Worm (Caenorhabditis elegans) whole organism, L1 larva: ENCODE measurements around the gene ctsa-3.1.

ENCODE experiments used
- C04F5.9 ChIP-seq: sonication (generic microtip); optimal IDR thresholded peaks from 2 replicates; lab custom pipeline; 2016; ENCODE audit warnings: missing genetic modification characterization, missing compliant biosample characterization
- F16B12.6 ChIP-seq: fragments of 150-350 bp; optimal IDR thresholded peaks from 2 replicates; lab custom pipeline; 2014; ENCODE audit warnings: missing biosample characterization, missing genetic modification characterization
- aly-2 ChIP-seq: fragments of 150-350 bp; optimal IDR thresholded peaks from 2 replicates; lab custom pipeline; 2014; ENCODE audit warnings: missing biosample characterization, missing genetic modification characterization
- blmp-1 ChIP-seq: fragments of 150-350 bp; optimal IDR thresholded peaks from 2 replicates; lab custom pipeline; 2014; ENCODE audit warnings: missing biosample characterization, missing genetic modification characterization
- ceh-82 ChIP-seq, 3 experiments: fragments of 150-350 bp in 1 of 3; sonication (generic microtip) in 2 of 3; optimal IDR thresholded peaks; 2 replicates each; lab custom pipeline; 2014 to 2017; ENCODE audit warnings: missing biosample characterization in 3 of 3, missing genetic modification characterization in 3 of 3
- ceh-88 ChIP-seq: fragments of 200-800 bp; sonication (Bioruptor generic); IDR thresholded peaks from 2 replicates; pipeline ENCODE4 v1.3.6; 2022; ENCODE audit warnings: missing genetic modification characterization, missing compliant biosample characterization
- dpl-1 ChIP-seq, 3 experiments: fragments of 150-350 bp in 2 of 3; sonication (generic microtip) in 1 of 3; optimal IDR thresholded peaks; 2 replicates each; lab custom pipeline; 2014 to 2017; ENCODE audit warnings: missing biosample characterization in 3 of 3, missing genetic modification characterization in 3 of 3, missing genetic modification reagents in 3 of 3
- egl-13 ChIP-seq: sonication (generic microtip); optimal IDR thresholded peaks from 2 replicates; lab custom pipeline; 2016; ENCODE audit warnings: missing genotype, missing genetic modification reagents, missing genetic modification characterization, missing compliant biosample characterization
- egl-27 ChIP-seq, 2 experiments: fragments of 150-350 bp in 1 of 2; sonication (generic microtip); optimal IDR thresholded peaks; 3 replicates each; lab custom pipeline; 2017 to 2018; ENCODE audit warnings: missing biosample characterization in 2 of 2, missing genetic modification characterization in 2 of 2, missing genetic modification reagents in 2 of 2
- elt-2 ChIP-seq: sonication (generic microtip); optimal IDR thresholded peaks from 2 replicates; lab custom pipeline; 2016; ENCODE audit warnings: missing genetic modification characterization, mild to moderate bottlenecking, inconsistent platforms, missing compliant biosample characterization, missing genetic modification reagents
- elt-3 ChIP-seq, 6 experiments: fragments of 150-350 bp in 1 of 6; sonication (generic microtip); optimal IDR thresholded peaks; 2 replicates each; lab custom pipeline; 2017 to 2018; ENCODE audit warnings: missing biosample characterization in 6 of 6, missing genetic modification characterization in 6 of 6, inconsistent platforms in 1 of 6
- fkh-10 ChIP-seq: sonication (generic microtip); optimal IDR thresholded peaks from 2 replicates; lab custom pipeline; 2017; ENCODE audit warnings: missing biosample characterization, missing genetic modification reagents, missing genetic modification characterization
- grh-1 ChIP-seq: fragments of 200-800 bp; sonication (Bioruptor generic); IDR thresholded peaks from 2 replicates; pipeline ENCODE4 v1.3.6; 2022; ENCODE audit warnings: missing genetic modification reagents, missing genetic modification characterization, missing compliant biosample characterization
- hpl-2 ChIP-seq: fragments of 150-350 bp; optimal IDR thresholded peaks from 2 replicates; lab custom pipeline; 2014; ENCODE audit warnings: missing biosample characterization, missing genetic modification reagents, missing genetic modification characterization
- isw-1 ChIP-seq: fragments of 200-800 bp; sonication (Bioruptor generic); IDR thresholded peaks from 2 replicates; pipeline ENCODE4 v1.3.6; 2022; ENCODE audit warnings: missing genetic modification characterization, missing compliant biosample characterization
- jun-1 ChIP-seq: fragments of 150-350 bp; optimal IDR thresholded peaks from 2 replicates; lab custom pipeline; 2014; ENCODE audit warnings: missing biosample characterization, missing genetic modification reagents, missing genetic modification characterization
- lin-35 ChIP-seq, 2 experiments: fragments of 150-350 bp; optimal IDR thresholded peaks; 2 replicates each; lab custom pipeline; 2014; ENCODE audit warnings: missing biosample characterization in 2 of 2, missing genetic modification characterization in 2 of 2, missing genetic modification reagents in 2 of 2
- lir-3 ChIP-seq: sonication (generic microtip); optimal IDR thresholded peaks from 2 replicates; lab custom pipeline; 2016; ENCODE audit warnings: mild to moderate bottlenecking, missing genetic modification characterization, moderate library complexity, missing compliant biosample characterization; ENCODE audit not compliant: poor library complexity
- lsy-2 ChIP-seq, 2 experiments: fragments of 150-350 bp; optimal IDR thresholded peaks; 2 replicates each; lab custom pipeline; 2014; ENCODE audit warnings: missing biosample characterization in 2 of 2, missing genetic modification characterization in 2 of 2
- nhr-20 ChIP-seq: sonication (generic microtip); optimal IDR thresholded peaks from 2 replicates; lab custom pipeline; 2016; ENCODE audit warnings: mild to moderate bottlenecking, missing genetic modification characterization, missing compliant biosample characterization
- nhr-28 ChIP-seq: fragments of 150-350 bp; optimal IDR thresholded peaks from 2 replicates; lab custom pipeline; 2014; ENCODE audit warnings: missing biosample characterization, missing genetic modification characterization
- nhr-76 ChIP-seq: sonication (generic microtip); optimal IDR thresholded peaks from 2 replicates; lab custom pipeline; 2017; ENCODE audit warnings: missing biosample characterization, missing genetic modification characterization
- nhr-90 ChIP-seq: sonication (generic microtip); optimal IDR thresholded peaks from 2 replicates; lab custom pipeline; 2016; ENCODE audit warnings: mild to moderate bottlenecking, missing genetic modification characterization, missing compliant biosample characterization; ENCODE audit not compliant: poor library complexity
- pag-3 ChIP-seq: sonication (generic microtip); optimal IDR thresholded peaks from 2 replicates; lab custom pipeline; 2017; ENCODE audit warnings: missing genetic modification characterization, mild to moderate bottlenecking, missing compliant biosample characterization, antibody characterized with exemption, borderline replicate concordance; ENCODE audit not compliant: insufficient read depth
- pax-3 ChIP-seq: fragments of 200-800 bp; sonication (Bioruptor generic); optimal IDR thresholded peaks from 2 replicates; lab custom pipeline; 2018; ENCODE audit warnings: mild to moderate bottlenecking, missing genetic modification characterization, moderate library complexity, missing compliant biosample characterization
- pqm-1 ChIP-seq: sonication (generic microtip); optimal IDR thresholded peaks from 3 replicates; lab custom pipeline; 2017; ENCODE audit warnings: missing biosample characterization, missing genetic modification characterization
- swsn-7 ChIP-seq: sonication (generic microtip); optimal IDR thresholded peaks from 2 replicates; lab custom pipeline; 2016; ENCODE audit warnings: missing genetic modification characterization, missing compliant biosample characterization
- tbx-2 ChIP-seq: sonication (generic microtip); optimal IDR thresholded peaks from 2 replicates; lab custom pipeline; 2016; ENCODE audit warnings: missing genetic modification characterization, missing compliant biosample characterization
- tlp-1 ChIP-seq: fragments of 150-350 bp; optimal IDR thresholded peaks from 2 replicates; lab custom pipeline; 2014; ENCODE audit warnings: missing biosample characterization, missing genetic modification characterization
- unc-86 ChIP-seq: sonication (generic microtip); optimal IDR thresholded peaks from 2 replicates; lab custom pipeline; 2016; ENCODE audit warnings: missing genetic modification characterization, missing compliant biosample characterization
- ztf-11 ChIP-seq, 2 experiments: sonication (generic microtip); optimal IDR thresholded peaks; 2 replicates each; lab custom pipeline; 2016 to 2017; ENCODE audit warnings: missing genetic modification characterization in 2 of 2, missing biosample characterization in 1 of 2, missing compliant biosample characterization in 1 of 2
- ztf-4 ChIP-seq: fragments of 150-350 bp; optimal IDR thresholded peaks from 2 replicates; lab custom pipeline; 2014; ENCODE audit warnings: missing biosample characterization, missing genetic modification characterization

ctsa-3.1 gene

ce11 chrII:7183493-7184272, 49.0 kb upstream of the ctsa-3.1 start, which contains the start of gene pdl-1 (continued):
- peak in 1 of 2 experiments; percentile 3 for TF ChIP-seq ztf-11 (tag; optimal IDR thresholded peaks at IDR 0.05; lab: Kevin White, UChicago)
- TF ChIP-seq blmp-1 (tag; lab: Kevin White, UChicago) = peak; percentile 27
- TF ChIP-seq isw-1 (GFP tag; lab: Robert Waterston, UW) = peak; percentile 43
- TF ChIP-seq pqm-1 (tag; lab: Kevin White, UChicago) = no peak
- TF ChIP-seq grh-1 = peak; percentile 55; the same call in 1 of the 2 replicates
- TF ChIP-seq egl-27 (tag; optimal IDR thresholded peaks at IDR 0.05; lab: Kevin White, UChicago) = no peak
- peak; percentile 64 for TF ChIP-seq fkh-10 (GFP tag; lab: Kevin White, UChicago)
- TF ChIP-seq swsn-7 (tag; lab: Kevin White, UChicago) = peak; percentile 62
- TF ChIP-seq nhr-90 (tag; lab: Kevin White, UChicago) = no peak
- TF ChIP-seq dpl-1 (GFP tag; optimal IDR thresholded peaks at IDR 0.05; lab: Kevin White, UChicago) = peak in 2 of 3 experiments; percentile 34 to 43
- TF ChIP-seq pag-3 = no peak
- TF ChIP-seq ztf-4 (tag; lab: Kevin White, UChicago) = peak; percentile 75
- TF ChIP-seq tbx-2 (tag; lab: Kevin White, UChicago) = peak; percentile 65
- peak in 3 of 6 experiments; percentile 24 to 61 (median 58) for TF ChIP-seq elt-3 (tag; optimal IDR thresholded peaks at IDR 0.05; lab: Kevin White, UChicago)
- TF ChIP-seq jun-1 = peak; percentile 37

ce11 chrII:7186117-7186516, 46.5 kb upstream of the ctsa-3.1 start:
- TF ChIP-seq swsn-7 (tag; lab: Kevin White, UChicago) = no peak
- TF ChIP-seq lin-35 (GFP tag; optimal IDR thresholded peaks at IDR 0.05; lab: Kevin White, UChicago) = no peak
- TF ChIP-seq ztf-4 (tag; lab: Kevin White, UChicago) = no peak
- no peak for TF ChIP-seq nhr-76 (tag; lab: Kevin White, UChicago)
- TF ChIP-seq elt-2 (tag; lab: Kevin White, UChicago) = no peak
- no peak for TF ChIP-seq nhr-20

DNA sequence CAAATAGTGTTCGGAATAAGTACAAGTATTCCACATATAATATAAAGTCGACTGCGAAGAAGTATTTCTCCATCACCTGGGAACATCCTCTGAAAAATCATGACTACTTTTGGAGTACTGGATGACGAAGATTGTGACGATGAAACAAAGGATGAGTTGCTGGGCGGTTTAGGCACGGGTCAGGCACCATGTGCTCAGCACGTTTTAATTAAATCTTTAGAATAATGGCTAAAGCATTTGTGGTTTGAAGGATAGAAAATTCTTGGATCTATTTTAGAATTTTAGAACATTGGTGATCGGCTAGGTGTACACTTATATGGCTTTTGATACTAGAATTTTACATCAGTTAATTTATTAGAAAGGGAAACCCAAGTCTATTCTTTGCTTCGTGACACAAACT, 45.5 kb upstream of the ctsa-3.1 start, which contains the start of gene C27H5.6:
TSS of gene C27H5.6 (minus strand) at position 101 of the 400 bp plus-strand sequence.
- no peak for TF ChIP-seq egl-13
- peak; percentile 34 for TF ChIP-seq lir-3 (tag; lab: Kevin White, UChicago)

DNA sequence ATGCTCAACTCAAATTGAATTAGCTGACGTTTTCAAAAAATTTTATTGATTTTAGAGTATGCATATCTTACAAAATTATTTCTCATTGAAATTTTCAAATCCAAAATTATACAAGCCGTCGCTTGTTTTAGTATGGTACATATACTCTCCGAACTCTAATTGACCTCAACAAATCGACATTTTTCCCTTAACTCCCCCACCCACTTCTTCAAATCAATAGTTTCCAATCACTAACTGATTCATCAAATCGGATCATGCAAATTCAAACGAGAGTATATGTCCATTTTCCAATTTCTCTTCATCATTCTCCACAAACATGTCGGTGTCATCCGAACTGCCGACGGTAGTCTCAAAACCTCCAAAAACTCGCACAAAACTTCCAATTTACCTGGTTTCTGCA, 43.5 kb upstream of the ctsa-3.1 start, which contains the start of gene E04F6.4:
TSS of gene E04F6.4 (plus strand) at position 301 of the 400 bp plus-strand sequence.
- no peak for TF ChIP-seq ztf-11 (tag; optimal IDR thresholded peaks at IDR 0.05; lab: Kevin White, UChicago)
- no peak for TF ChIP-seq pax-3 (tag; lab: Kevin White, UChicago)
- no peak for TF ChIP-seq nhr-28 (tag; lab: Kevin White, UChicago)
- no peak for TF ChIP-seq jun-1
- TF ChIP-seq hpl-2 (GFP tag; lab: Kevin White, UChicago) = no peak

ce11 chrII:7195541-7195940, 37.1 kb upstream of the ctsa-3.1 start, which contains the start of gene acdh-12:
Gene acdh-12, minus strand, starts transcription at chrII:7195641.
- TF ChIP-seq egl-27 (tag; optimal IDR thresholded peaks at IDR 0.05; lab: Kevin White, UChicago) (no peak), aly-2 (no peak), C04F5.9 (no peak), nhr-20 (no peak), ceh-88 (GFP tag; lab: Robert Waterston, UW) (no peak), ztf-4 (tag; lab: Kevin White, UChicago) (no peak), pag-3 (no peak), lin-35 (GFP tag; optimal IDR thresholded peaks at IDR 0.05; lab: Kevin White, UChicago) (no peak), F16B12.6 (tag; lab: Kevin White, UChicago) (no peak), tlp-1 (tag; lab: Kevin White, UChicago) (no peak), lsy-2 (tag; optimal IDR thresholded peaks at IDR 0.05; lab: Kevin White, UChicago) (no peak), unc-86 (tag; lab: Kevin White, UChicago) (no peak), ceh-82 (tag; optimal IDR thresholded peaks at IDR 0.05; lab: Kevin White, UChicago) (no peak)
